Worm (Caenorhabditis elegans) whole organism, L2 larva: ENCODE results near the gene ZK546.5.
A peak's percentile ranks its signal among the peaks of the same experiment; 100 is the strongest.

ENCODE experiments used
- elt-3 ChIP-seq: sonication (generic microtip); optimal IDR thresholded peaks from 2 replicates; lab custom pipeline; 2017; ENCODE audit warnings: missing biosample characterization, missing genetic modification characterization
- lin-11 ChIP-seq: fragments of 150-350 bp; sonication (generic microtip); optimal IDR thresholded peaks from 2 replicates; lab custom pipeline; 2014; ENCODE audit warnings: missing biosample characterization, missing genetic modification characterization, inconsistent platforms, mixed read lengths
- lin-13 ChIP-seq: fragments of 150-350 bp; optimal IDR thresholded peaks from 2 replicates; lab custom pipeline; 2014; ENCODE audit warnings: missing biosample characterization, missing genetic modification reagents, missing genetic modification characterization
- lsy-2 ChIP-seq, 2 experiments: fragments of 150-350 bp in 1 of 2; sonication (generic microtip) in 1 of 2; optimal IDR thresholded peaks; 2 replicates each; lab custom pipeline; 2014 to 2017; ENCODE audit warnings: missing biosample characterization in 2 of 2, missing genetic modification characterization in 2 of 2
- nhr-25 ChIP-seq: fragments of 150-350 bp; sonication (generic microtip); optimal IDR thresholded peaks from 3 replicates; lab custom pipeline; 2014; ENCODE audit warnings: missing biosample characterization, missing genetic modification characterization
- skn-1 ChIP-seq: sonication (generic microtip); optimal IDR thresholded peaks from 2 replicates; lab custom pipeline; 2017; ENCODE audit warnings: missing biosample characterization, missing genetic modification characterization
- unc-62 ChIP-seq: fragments of 150-350 bp; optimal IDR thresholded peaks from 2 replicates; lab custom pipeline; 2014; ENCODE audit warnings: missing biosample characterization, missing genetic modification reagents, missing genetic modification characterization
- ztf-11 ChIP-seq: sonication (generic microtip); optimal IDR thresholded peaks from 2 replicates; lab custom pipeline; 2017; ENCODE audit warnings: missing biosample characterization, missing genetic modification characterization

DNA sequence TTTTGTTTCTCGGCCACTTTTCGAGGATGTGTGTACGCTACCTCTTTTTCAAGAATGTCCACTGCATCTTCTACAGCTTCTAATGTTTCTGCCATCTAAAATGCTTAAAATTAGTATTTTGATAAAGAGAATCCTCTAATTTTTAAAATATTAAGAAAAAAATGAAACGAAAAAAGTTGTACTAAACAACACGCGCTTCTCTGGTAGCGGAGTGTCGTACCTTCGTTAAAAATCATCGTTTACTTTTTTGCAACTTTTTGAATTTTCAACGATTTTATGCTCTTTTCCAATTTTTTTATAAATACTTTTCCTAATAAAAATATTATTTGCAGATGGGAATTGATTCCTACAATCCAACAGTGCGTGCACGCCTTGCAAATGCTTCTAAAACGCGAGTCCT, 10.1 kb downstream of the ZK546.5 start, which contains the start of the genes gldi-11 and ZK546.2:
- TF ChIP-seq unc-62 (no peak), skn-1 (no peak), lin-11 (tag; lab: Kevin White, UChicago) (no peak), nhr-25 (tag; lab: Kevin White, UChicago) (no peak), ztf-11 (tag; lab: Kevin White, UChicago) (no peak), lin-13 (GFP tag; lab: Kevin White, UChicago) (no peak), elt-3 (no peak), lsy-2 (tag; optimal IDR thresholded peaks at IDR 0.05; lab: Kevin White, UChicago) (peak in 1 of 2 experiments; percentile 29)
